Fruit fly (Drosophila melanogaster) whole organism, wandering third instar larva: ENCODE data around the gene Ac76E.

Experiments used
- Abd-B ChIP-seq: fragments of >200 bp; optimal IDR thresholded peaks from 2 replicates; lab custom pipeline; 2017; ENCODE audit warnings: missing biosample characterization, missing genetic modification characterization
- CG32264 ChIP-seq: fragments of 200-800 bp; sonication (Bioruptor generic); optimal IDR thresholded peaks from 2 replicates; lab custom pipeline; 2016; ENCODE audit warnings: missing biosample characterization, missing genetic modification characterization
- CG9705 ChIP-seq: fragments of 200-800 bp; sonication (Bioruptor generic); optimal IDR thresholded peaks from 2 replicates; lab custom pipeline; 2018; ENCODE audit warnings: missing biosample characterization, mild to moderate bottlenecking, missing genetic modification characterization
- CrebA ChIP-seq: fragments of 200-800 bp; sonication (Bioruptor generic); optimal IDR thresholded peaks from 2 replicates; lab custom pipeline; 2016; ENCODE audit warnings: missing biosample characterization, mild to moderate bottlenecking, missing genetic modification characterization, borderline replicate concordance
- Dfd ChIP-seq: fragments of >200 bp; optimal IDR thresholded peaks from 2 replicates; lab custom pipeline; 2017; ENCODE audit warnings: missing biosample characterization, missing genetic modification characterization
- Dif ChIP-seq: fragments of 200-275, 200-300 bp; sonication (Bioruptor generic); optimal IDR thresholded peaks from 2 replicates; lab custom pipeline; 2018; ENCODE audit warnings: missing biosample characterization, missing genetic modification characterization; ENCODE audit not compliant: partially characterized antibody
- GATAd ChIP-seq: sonication (Bioruptor generic); optimal IDR thresholded peaks from 2 replicates; lab custom pipeline; 2016; ENCODE audit warnings: missing biosample characterization, missing genetic modification characterization
- HLH106 ChIP-seq: fragments of 200-800 bp; optimal IDR thresholded peaks from 3 replicates; lab custom pipeline; 2019; ENCODE audit warnings: missing biosample characterization, mild to moderate bottlenecking, missing genetic modification characterization, moderate library complexity
- Hnf4 ChIP-seq: fragments of 200-800 bp; sonication (Bioruptor generic); optimal IDR thresholded peaks from 2 replicates; lab custom pipeline; 2016; ENCODE audit warnings: missing biosample characterization, mild to moderate bottlenecking, missing genetic modification characterization
- Hr78 ChIP-seq: fragments of >200 bp; optimal IDR thresholded peaks from 2 replicates; lab custom pipeline; 2017; ENCODE audit warnings: missing biosample characterization, missing genetic modification characterization
- Hr83 ChIP-seq: fragments of 200-300 bp; sonication (Bioruptor generic); optimal IDR thresholded peaks from 2 replicates; lab custom pipeline; 2016; ENCODE audit warnings: missing biosample characterization, mild to moderate bottlenecking, missing genetic modification characterization, moderate library complexity; ENCODE audit not compliant: poor library complexity, severe bottlenecking
- Jra ChIP-seq: sonication (Bioruptor generic); optimal IDR thresholded peaks from 2 replicates; lab custom pipeline; 2016; ENCODE audit warnings: missing biosample characterization, missing genetic modification characterization
- Myc ChIP-seq: fragments of >200 bp; optimal IDR thresholded peaks from 2 replicates; lab custom pipeline; 2017
- N ChIP-seq: fragments of >200 bp; optimal IDR thresholded peaks from 2 replicates; lab custom pipeline; 2018; ENCODE audit warnings: missing biosample characterization, missing external identifiers, missing genetic modification characterization
- OdsH ChIP-seq: fragments of 200-800 bp; sonication (Bioruptor generic); optimal IDR thresholded peaks from 2 replicates; lab custom pipeline; 2016; ENCODE audit warnings: missing biosample characterization, mild to moderate bottlenecking, missing genetic modification characterization
- Rel ChIP-seq, 2 experiments: fragments of 200-800 bp; sonication (Bioruptor generic) in 1 of 2; optimal IDR thresholded peaks; 2 replicates in 1 of 2; 3 replicates in 1 of 2; lab custom pipeline; 2016 to 2019; ENCODE audit warnings: mild to moderate bottlenecking in 2 of 2, missing biosample characterization in 2 of 2, missing genetic modification characterization in 2 of 2, moderate library complexity in 1 of 2
- Sp1 ChIP-seq: fragments of 200-800 bp; sonication (Bioruptor generic); optimal IDR thresholded peaks from 3 replicates; lab custom pipeline; 2019; ENCODE audit warnings: missing biosample characterization, mild to moderate bottlenecking, missing genetic modification characterization, moderate library complexity
- Vsx2 ChIP-seq: fragments of 200-300, 225-300 bp; sonication (Bioruptor generic); optimal IDR thresholded peaks from 2 replicates; lab custom pipeline; 2018; ENCODE audit warnings: missing biosample characterization, missing genetic modification characterization; ENCODE audit not compliant: partially characterized antibody
- br ChIP-seq: fragments of 200-800 bp; sonication (Bioruptor generic); optimal IDR thresholded peaks from 2 replicates; lab custom pipeline; 2016; ENCODE audit warnings: missing biosample characterization, missing genetic modification characterization
- dl ChIP-seq, 2 experiments: fragments of 175-275, 200-275 bp in 1 of 2; fragments of 200-275 bp in 1 of 2; sonication (Bioruptor generic); optimal IDR thresholded peaks; lab custom pipeline; 2018; ENCODE audit warnings: mild to moderate bottlenecking in 2 of 2, missing biosample characterization in 2 of 2, missing genetic modification characterization in 2 of 2, moderate library complexity in 2 of 2; ENCODE audit not compliant: partially characterized antibody in 2 of 2, insufficient read depth in 1 of 2
- dmrt93B ChIP-seq: fragments of 200-800 bp; sonication (Bioruptor generic); optimal IDR thresholded peaks from 2 replicates; lab custom pipeline; 2018; ENCODE audit warnings: missing biosample characterization, mild to moderate bottlenecking, missing genetic modification characterization
- dsf ChIP-seq: sonication (Bioruptor generic); optimal IDR thresholded peaks from 2 replicates; lab custom pipeline; 2016; ENCODE audit warnings: missing biosample characterization, missing genetic modification characterization, borderline replicate concordance
- ey ChIP-seq: fragments of 200-800 bp; sonication (Bioruptor generic); optimal IDR thresholded peaks from 2 replicates; lab custom pipeline; 2016; ENCODE audit warnings: missing biosample characterization, missing genetic modification characterization
- foxo ChIP-seq, 2 experiments: fragments of 200-800 bp; sonication (Bioruptor generic); optimal IDR thresholded peaks; 2 replicates in 1 of 2; 3 replicates in 1 of 2; lab custom pipeline; 2016 to 2017; ENCODE audit warnings: missing biosample characterization in 2 of 2, missing genetic modification characterization in 2 of 2
- fru ChIP-seq: fragments of 200-800 bp; sonication (Bioruptor generic); optimal IDR thresholded peaks from 3 replicates; lab custom pipeline; 2016; ENCODE audit warnings: missing biosample characterization, mild to moderate bottlenecking, missing genetic modification characterization
- h ChIP-seq: fragments of 200-800 bp; sonication (Bioruptor generic); optimal IDR thresholded peaks from 3 replicates; lab custom pipeline; 2016; ENCODE audit warnings: missing biosample characterization, mild to moderate bottlenecking, missing genetic modification characterization
- jim ChIP-seq: fragments of 175-275, 200-325 bp; sonication (Bioruptor generic); optimal IDR thresholded peaks from 2 replicates; lab custom pipeline; 2016; ENCODE audit warnings: missing biosample characterization, mild to moderate bottlenecking, missing genetic modification characterization
- lola ChIP-seq: fragments of >200 bp; optimal IDR thresholded peaks from 2 replicates; lab custom pipeline; 2017; ENCODE audit warnings: missing biosample characterization, missing genetic modification characterization
- pan ChIP-seq: fragments of >200 bp; optimal IDR thresholded peaks from 2 replicates; lab custom pipeline; 2017
- psq ChIP-seq: fragments of 200-800 bp; sonication (Bioruptor generic); optimal IDR thresholded peaks from 3 replicates; lab custom pipeline; 2017; ENCODE audit warnings: missing biosample characterization, mild to moderate bottlenecking, missing genetic modification characterization, moderate library complexity
- rgr ChIP-seq: fragments of 200-800 bp; sonication (Bioruptor generic); optimal IDR thresholded peaks from 3 replicates; lab custom pipeline; 2016; ENCODE audit warnings: missing biosample characterization, mild to moderate bottlenecking, missing genetic modification characterization
- sage ChIP-seq: fragments of 200-800 bp; sonication (Bioruptor generic); optimal IDR thresholded peaks from 2 replicates; lab custom pipeline; 2016; ENCODE audit warnings: missing biosample characterization, mild to moderate bottlenecking, missing genetic modification characterization
- tai ChIP-seq: sonication (Bioruptor generic); optimal IDR thresholded peaks from 2 replicates; lab custom pipeline; 2016; ENCODE audit warnings: missing biosample characterization, missing genetic modification characterization
- woc ChIP-seq: sonication (Bioruptor generic); optimal IDR thresholded peaks from 2 replicates; lab custom pipeline; 2016; ENCODE audit warnings: missing biosample characterization, mild to moderate bottlenecking, missing genetic modification characterization

Gene Ac76E

DNA sequence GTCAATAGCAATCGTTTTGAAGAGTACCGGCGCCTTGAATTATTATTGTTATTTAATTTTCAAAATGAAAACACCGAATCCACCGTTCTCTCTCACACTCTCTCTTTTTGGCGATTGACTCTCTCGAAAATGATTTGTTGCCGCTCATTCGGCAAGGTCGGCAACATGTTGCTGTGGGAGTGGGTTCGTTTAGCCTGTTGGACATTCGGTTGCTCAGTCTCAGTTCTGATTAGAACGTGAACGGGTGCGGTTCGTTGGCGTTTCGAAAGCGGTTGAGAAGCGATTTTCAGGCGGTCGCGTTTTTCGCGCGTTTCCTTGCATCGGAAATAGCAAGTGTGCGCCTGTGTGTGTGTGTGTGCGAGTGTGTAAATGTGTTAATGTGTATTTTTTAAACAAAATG, at the start of gene Ac76E:
TSS of gene Ac76E (plus strand) at position 264 of the 400 bp plus-strand sequence.
- TF ChIP-seq Dif (GFP tag; lab: Kevin White, UChicago): peak; percentile 38
- peak; percentile 0 for TF ChIP-seq h (GFP tag; lab: Kevin White, UChicago)
- no peak for TF ChIP-seq GATAd (GFP tag; lab: Kevin White, UChicago)
- peak; percentile 51 for TF ChIP-seq Myc (lab: Kevin White, UChicago)
- peak; percentile 11 for TF ChIP-seq Hr83 (GFP tag; lab: Kevin White, UChicago)
- no peak for TF ChIP-seq fru (GFP tag; lab: Kevin White, UChicago)
- no peak for TF ChIP-seq foxo (GFP tag; optimal IDR thresholded peaks at IDR 0.05; lab: Kevin White, UChicago)
- TF ChIP-seq Hnf4: no peak
- TF ChIP-seq, all 38 proteins: peak for 4

DNA sequence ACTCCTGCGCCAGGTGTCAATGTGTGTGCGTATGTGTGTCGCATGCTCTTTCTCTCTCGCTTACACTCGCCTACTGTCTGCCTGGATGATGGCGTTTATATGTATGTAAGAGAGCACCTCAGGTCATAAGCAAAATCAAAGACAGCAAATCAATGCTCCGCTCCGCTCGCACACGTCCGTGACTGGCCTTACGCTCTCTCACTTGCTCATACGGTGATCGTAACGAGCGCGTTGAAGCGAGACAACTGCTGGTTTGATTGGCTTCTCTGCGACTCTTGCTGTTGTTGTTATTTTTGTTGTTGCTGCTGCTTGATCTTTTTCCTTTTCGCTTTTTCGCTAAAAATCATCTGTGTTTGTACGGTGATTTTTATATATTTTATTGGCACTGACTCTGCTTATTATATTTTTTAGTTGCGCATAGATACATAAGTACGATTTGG, 43.5 kb upstream of the Ac76E start:
- peak; percentile 25 for TF ChIP-seq rgr (GFP tag; lab: Kevin White, UChicago)
- peak; percentile 54 for TF ChIP-seq h (GFP tag; lab: Kevin White, UChicago)
- no peak for TF ChIP-seq Rel (GFP tag; optimal IDR thresholded peaks at IDR 0.05; lab: Kevin White, UChicago)
- TF ChIP-seq Rel (tag; optimal IDR thresholded peaks at IDR 0.05; lab: Kevin White, UChicago): peak; percentile 81
- no peak for TF ChIP-seq woc (GFP tag; lab: Kevin White, UChicago)
- no peak for TF ChIP-seq CG32264 (GFP tag; lab: Kevin White, UChicago)
- peak; percentile 84 for TF ChIP-seq Vsx2 (GFP tag; lab: Kevin White, UChicago)
- no peak for TF ChIP-seq HLH106 (tag; lab: Kevin White, UChicago)
- TF ChIP-seq dl (GFP tag; optimal IDR thresholded peaks at IDR 0.05; lab: Kevin White, UChicago; ENCODE audit: insufficient read depth in 1 of 2, partially characterized antibody in 2 of 2): peak; percentile 81 to 92
- TF ChIP-seq Hr83 (GFP tag; lab: Kevin White, UChicago): peak; percentile 51
- peak; percentile 65 for TF ChIP-seq psq (GFP tag; lab: Kevin White, UChicago)
- TF ChIP-seq OdsH (GFP tag; lab: Kevin White, UChicago): peak; percentile 13
- no peak for TF ChIP-seq GATAd (GFP tag; lab: Kevin White, UChicago)
- TF ChIP-seq sage: peak; percentile 15
- no peak for TF ChIP-seq tai (GFP tag; lab: Kevin White, UChicago)
- peak; percentile 82 for TF ChIP-seq Dif (GFP tag; lab: Kevin White, UChicago)
- TF ChIP-seq, all 38 proteins: peak for 10

DNA sequence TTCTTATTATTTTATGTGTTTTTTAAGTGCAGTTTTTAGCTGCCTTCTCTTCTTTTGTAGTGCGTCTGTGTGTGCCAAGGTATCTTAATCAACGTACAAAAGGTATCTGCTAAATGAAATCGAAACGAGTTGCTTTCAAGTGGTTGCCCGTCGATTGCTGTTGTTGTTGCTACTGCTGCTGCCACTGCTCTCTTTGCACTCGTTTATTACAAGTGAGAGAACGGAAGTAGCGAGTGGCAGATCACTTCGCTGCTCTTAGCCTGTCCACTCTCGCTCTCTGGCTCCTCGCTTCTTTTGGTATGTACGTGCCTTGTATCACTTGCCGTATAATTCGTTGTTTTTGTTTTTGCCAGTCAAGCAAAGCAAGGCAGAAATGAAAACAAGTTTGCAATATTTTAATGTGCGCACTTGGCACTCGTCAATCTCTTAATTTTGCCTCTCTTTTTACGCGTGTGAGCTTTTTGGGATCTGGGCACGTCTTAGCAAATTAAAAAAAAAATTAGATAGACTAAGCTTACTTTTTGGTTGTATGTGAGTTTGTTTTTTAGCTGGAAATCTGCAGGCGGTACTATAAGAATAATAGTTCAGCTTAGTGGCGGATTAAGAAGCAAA, 42.7 kb upstream of the Ac76E start:
- TF ChIP-seq CrebA (GFP tag; lab: Kevin White, UChicago) (peak; percentile 3), Hr83 (GFP tag; lab: Kevin White, UChicago) (peak; percentile 14), h (GFP tag; lab: Kevin White, UChicago) (no peak), Dif (GFP tag; lab: Kevin White, UChicago) (peak; percentile 79), Abd-B (no peak), dl (GFP tag; optimal IDR thresholded peaks at IDR 0.05; lab: Kevin White, UChicago; ENCODE audit: insufficient read depth in 1 of 2, partially characterized antibody in 2 of 2) (peak; percentile 79 to 83), Rel (GFP tag; optimal IDR thresholded peaks at IDR 0.05; lab: Kevin White, UChicago) (no peak), Rel (tag; optimal IDR thresholded peaks at IDR 0.05; lab: Kevin White, UChicago) (peak; percentile 39)
- TF ChIP-seq, all 38 proteins: peak for 5

DNA sequence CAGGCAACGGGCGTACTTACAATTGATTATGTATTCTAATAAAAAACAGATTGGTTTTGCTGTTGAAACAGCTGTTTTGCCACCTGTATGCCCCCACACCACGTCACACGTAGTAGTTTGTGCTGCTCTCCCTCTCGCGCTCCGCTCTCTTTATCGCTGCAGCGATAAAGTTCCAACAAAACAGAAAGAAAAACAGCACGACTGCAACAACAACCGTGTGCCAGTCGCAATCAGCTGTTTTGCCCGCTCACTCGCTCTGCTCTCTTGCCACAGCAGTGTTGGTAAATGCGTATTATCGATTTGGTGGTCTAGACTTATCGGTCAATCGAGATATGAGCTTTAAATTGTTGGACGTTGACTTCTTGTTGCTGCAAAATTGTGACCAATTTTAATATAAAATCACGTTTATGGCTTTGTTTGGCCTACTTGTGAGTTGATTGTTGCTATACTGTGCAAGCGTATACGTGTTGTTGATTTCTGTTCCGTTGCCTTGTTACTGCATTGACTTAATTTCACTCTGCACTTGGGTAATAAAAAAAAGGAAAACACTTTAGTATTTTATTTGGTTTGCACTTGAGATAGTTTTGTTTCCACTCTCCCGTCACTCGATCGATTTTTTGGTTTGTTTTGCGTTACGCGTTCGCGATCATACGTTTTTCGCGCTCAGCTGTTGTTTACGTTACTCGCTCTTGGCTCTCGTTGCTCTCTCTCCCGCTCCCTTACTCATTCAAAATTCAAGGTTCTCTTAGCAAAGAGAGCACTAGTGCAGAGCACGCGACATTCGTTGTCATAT, 42.0 kb upstream of the Ac76E start:
- no peak for TF ChIP-seq pan (lab: Kevin White, UChicago)
- TF ChIP-seq dmrt93B (GFP tag; lab: Kevin White, UChicago): no peak
- no peak for TF ChIP-seq GATAd (GFP tag; lab: Kevin White, UChicago)
- TF ChIP-seq Abd-B: no peak
- TF ChIP-seq rgr (GFP tag; lab: Kevin White, UChicago): peak; percentile 32
- peak; percentile 42 to 80 for TF ChIP-seq dl (GFP tag; optimal IDR thresholded peaks at IDR 0.05; lab: Kevin White, UChicago; ENCODE audit: insufficient read depth in 1 of 2, partially characterized antibody in 2 of 2)
- peak; percentile 49 for TF ChIP-seq Vsx2 (GFP tag; lab: Kevin White, UChicago)
- no peak for TF ChIP-seq ey (GFP tag; lab: Kevin White, UChicago)
- TF ChIP-seq Myc (lab: Kevin White, UChicago): peak; percentile 9
- no peak for TF ChIP-seq tai (GFP tag; lab: Kevin White, UChicago)
- no peak for TF ChIP-seq Hr78 (GFP tag; lab: Kevin White, UChicago)
- peak; percentile 55 for TF ChIP-seq br (GFP tag; lab: Kevin White, UChicago)
- TF ChIP-seq Dfd (GFP tag; lab: Kevin White, UChicago): no peak
- TF ChIP-seq N (GFP tag; lab: Kevin White, UChicago): no peak
- no peak for TF ChIP-seq Jra (GFP tag; lab: Kevin White, UChicago)
- TF ChIP-seq Rel (GFP tag; optimal IDR thresholded peaks at IDR 0.05; lab: Kevin White, UChicago): peak; percentile 8
- TF ChIP-seq Rel (tag; optimal IDR thresholded peaks at IDR 0.05; lab: Kevin White, UChicago): no peak
- TF ChIP-seq Hr83 (GFP tag; lab: Kevin White, UChicago): peak; percentile 40
- no peak for TF ChIP-seq CG32264 (GFP tag; lab: Kevin White, UChicago)
- TF ChIP-seq dsf (GFP tag; lab: Kevin White, UChicago): no peak
- peak; percentile 29 for TF ChIP-seq psq (GFP tag; lab: Kevin White, UChicago)
- peak; percentile 24 for TF ChIP-seq CG9705 (GFP tag; lab: Kevin White, UChicago)
- TF ChIP-seq jim (GFP tag; lab: Kevin White, UChicago): peak; percentile 23
- TF ChIP-seq Hnf4: no peak
- no peak for TF ChIP-seq lola (GFP tag; lab: Kevin White, UChicago)
- TF ChIP-seq fru (GFP tag; lab: Kevin White, UChicago): peak; percentile 27
- peak; percentile 35 for TF ChIP-seq Sp1 (GFP tag; lab: Kevin White, UChicago)
- TF ChIP-seq CrebA (GFP tag; lab: Kevin White, UChicago): no peak
- peak; percentile 8 for TF ChIP-seq OdsH (GFP tag; lab: Kevin White, UChicago)
- peak; percentile 85 for TF ChIP-seq Dif (GFP tag; lab: Kevin White, UChicago)
